Fruit fly (Drosophila melanogaster) S2 (cell line): Measurements from ENCODE around the gene IleRS-m.

Experiments used
- CG8478 ChIP-seq: fragments of >200 bp; optimal IDR thresholded peaks from 2 replicates; lab custom pipeline; 2018
- CTCF ChIP-seq, 2 experiments: fragments of >200 bp; optimal IDR thresholded peaks; 2 replicates each; lab custom pipeline; 2018

Gene IleRS-m

DNA sequence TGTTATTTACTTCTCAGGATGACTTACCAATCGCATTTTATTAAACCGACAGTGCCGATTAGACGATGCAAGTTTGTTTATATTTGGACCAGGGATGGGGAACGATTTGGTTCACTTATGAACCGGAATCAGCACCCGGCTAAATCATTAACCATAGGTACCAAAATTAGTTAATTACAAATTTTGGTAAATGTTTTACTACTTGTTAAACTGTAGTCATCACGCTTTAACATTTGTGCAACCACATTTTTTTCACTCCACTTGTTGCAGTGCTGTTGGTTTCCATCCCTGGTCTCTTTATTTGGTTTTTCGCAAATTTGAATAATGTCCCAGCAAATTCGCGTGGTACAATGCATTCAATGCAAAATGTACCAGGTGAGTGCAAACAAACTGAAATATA, 5.4 kb downstream of the IleRS-m start, which contains the start of the genes IntS9 and CG43295:
Gene IntS9, minus strand, starts transcription at position 100 of the 400 bp plus-strand sequence.
Gene CG43295, plus strand, starts transcription at position 325 of the 400 bp plus-strand sequence.
- no peak for TF ChIP-seq CTCF (optimal IDR thresholded peaks at IDR 0.05; lab: Kevin White, UChicago)
- TF ChIP-seq CG8478 (lab: Kevin White, UChicago): no peak

DNA sequence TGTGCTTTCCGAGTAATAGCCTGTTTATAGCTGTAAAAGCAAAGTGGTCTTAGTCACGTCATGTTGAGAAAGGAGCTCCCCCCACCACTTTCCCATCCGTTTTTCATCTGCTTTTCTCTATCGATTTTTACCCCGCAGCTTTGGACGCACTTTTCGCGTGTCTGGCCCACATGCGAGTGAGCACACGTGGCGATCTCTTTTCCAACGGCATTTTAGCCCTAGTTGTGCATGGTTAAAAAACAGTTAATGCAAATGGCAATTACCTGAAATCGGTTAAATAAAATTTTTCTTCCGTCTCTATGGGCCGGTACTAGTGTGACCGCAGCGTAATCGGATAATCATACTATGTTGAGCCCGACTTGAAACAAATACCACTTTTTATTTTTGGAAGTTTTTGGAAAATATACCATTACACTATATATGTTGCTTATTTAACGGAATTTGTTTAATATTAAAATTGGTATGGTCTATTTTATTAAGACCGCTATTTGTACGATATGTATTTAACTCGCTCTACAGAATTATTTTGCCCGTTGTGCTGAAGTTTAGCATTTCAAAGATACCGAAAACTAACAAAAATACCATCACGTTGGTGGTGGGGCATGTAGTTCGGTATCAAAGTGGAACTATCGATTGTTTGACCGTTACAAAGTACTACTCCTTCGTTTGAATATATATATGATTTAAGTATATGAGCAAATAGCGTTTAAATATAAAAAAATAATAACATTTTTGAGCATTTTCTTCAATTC, 12.2 kb downstream of the IleRS-m start, which contains the start of gene Zn72D:
Gene Zn72D, minus strand, starts transcription at position 558 of the 752 bp plus-strand sequence.
- TF ChIP-seq CTCF (optimal IDR thresholded peaks at IDR 0.05; lab: Kevin White, UChicago): no peak
- TF ChIP-seq CG8478 (lab: Kevin White, UChicago): no peak

DNA sequence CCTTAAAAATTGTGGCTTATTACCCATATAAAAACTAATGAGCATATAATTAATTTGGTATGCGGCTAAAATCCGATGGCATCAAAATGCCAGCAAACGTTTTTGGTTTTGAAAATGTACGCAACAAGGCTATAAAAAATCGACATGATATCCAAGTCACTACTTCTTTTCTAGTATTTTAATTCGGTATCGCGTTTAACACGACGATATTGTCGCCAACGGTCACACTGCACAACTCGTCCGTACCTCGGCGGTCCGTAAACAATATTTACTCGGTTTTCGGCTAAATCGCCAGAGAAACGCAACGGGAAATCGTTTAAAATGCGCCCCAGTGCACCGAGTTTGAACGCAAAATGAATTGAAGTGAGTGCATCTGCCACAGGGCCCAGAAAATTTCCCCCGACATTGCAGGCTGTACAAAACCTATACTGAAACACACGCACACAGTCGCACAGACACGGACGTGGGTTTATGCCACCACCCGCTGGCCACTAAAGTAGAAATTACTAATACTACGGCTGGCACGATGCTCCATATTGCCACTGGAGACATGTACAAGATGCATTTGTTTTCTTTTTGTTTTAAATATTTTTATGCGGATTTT, 13.0 kb downstream of the IleRS-m start, which contains the start of gene Taf4:
Gene Taf4, plus strand, starts transcription at position 210 of the 604 bp plus-strand sequence.
- TF ChIP-seq CG8478 (lab: Kevin White, UChicago) (no peak), CTCF (optimal IDR thresholded peaks at IDR 0.05; lab: Kevin White, UChicago) (peak in 1 of 2 experiments; percentile 1)

DNA sequence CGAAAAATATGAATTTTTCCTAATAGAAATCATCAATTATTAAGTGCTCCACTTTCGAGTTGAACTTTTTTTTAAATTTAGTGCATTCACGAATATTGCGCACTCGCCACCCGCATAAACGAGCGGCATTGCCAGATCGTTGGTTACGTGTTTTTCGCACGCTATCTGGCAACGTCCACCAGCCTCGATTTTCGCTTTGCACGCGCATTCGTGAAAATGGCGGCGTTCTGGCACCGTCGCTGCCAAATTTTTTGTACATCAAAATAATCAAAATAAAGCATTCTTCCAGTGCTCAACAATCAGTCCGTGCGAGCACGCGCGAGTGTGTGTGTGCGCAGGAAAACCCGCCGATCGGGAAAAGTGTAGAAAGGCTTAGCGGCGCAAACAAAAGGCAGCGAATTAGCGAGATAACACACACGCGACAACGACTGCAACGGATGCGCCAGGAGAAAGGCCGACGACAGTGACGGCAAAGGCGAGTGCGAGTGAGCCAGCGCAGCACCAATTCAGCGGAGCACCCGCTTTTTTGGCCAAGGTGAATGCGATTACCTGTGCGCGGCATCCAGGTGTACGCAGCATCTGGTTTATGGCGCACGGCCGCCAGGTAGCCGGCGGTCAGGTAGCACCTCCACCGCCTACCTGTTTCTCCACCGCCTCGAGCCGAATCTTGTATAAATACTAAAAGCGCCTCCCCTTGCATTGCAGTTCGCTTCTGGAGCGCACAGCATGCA, 13.7 kb downstream of the IleRS-m start:
- TF ChIP-seq CG8478 (lab: Kevin White, UChicago) (no peak), CTCF (optimal IDR thresholded peaks at IDR 0.05; lab: Kevin White, UChicago) (peak in 1 of 2 experiments; percentile 13)

DNA sequence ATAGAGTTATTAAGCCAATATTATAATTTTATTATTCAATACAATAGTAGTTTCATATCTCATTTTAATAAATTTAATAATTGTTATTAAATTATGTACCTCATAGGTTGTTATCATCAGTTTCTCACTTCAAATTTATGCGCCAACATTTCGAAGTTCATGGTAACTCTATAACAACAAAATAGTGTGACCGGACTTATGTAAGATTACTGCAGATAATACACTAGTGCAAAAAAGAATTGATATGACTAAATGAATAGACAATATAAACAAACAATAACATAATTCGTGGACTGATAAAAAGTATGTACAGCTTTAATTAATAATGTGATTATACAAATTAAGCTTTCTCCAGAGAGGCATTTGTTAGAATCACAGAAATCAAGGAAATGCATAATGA, 21.7 kb downstream of the IleRS-m start, which contains the start of gene Strump:
Gene Strump, plus strand, starts transcription at position 212 of the 400 bp plus-strand sequence.
- TF ChIP-seq CG8478 (lab: Kevin White, UChicago) (no peak), CTCF (optimal IDR thresholded peaks at IDR 0.05; lab: Kevin White, UChicago) (no peak)

DNA sequence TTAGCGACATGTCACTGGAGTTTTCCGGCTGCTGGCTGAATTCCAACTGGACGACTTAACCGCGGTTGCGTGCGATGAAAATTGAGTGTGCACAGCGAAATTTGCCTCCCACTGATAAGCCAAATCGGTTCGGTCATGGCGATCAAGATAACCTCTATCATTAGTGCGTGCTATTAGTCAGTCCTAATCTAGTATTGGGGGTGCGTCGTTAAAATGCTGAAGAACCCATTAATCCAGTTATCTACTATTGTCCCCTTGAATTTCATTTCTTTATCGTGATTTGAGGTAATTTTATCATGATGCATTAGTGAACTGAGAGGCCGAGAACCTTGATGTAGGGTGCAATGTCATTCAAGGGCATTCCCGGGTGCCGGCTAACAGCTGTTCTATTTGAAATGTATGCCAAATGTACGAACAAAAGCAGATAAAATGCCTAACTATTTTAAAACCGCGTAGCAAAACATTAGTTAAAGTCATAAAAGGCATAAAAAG, 28.4 kb downstream of the IleRS-m start, which contains the start of gene Pgm1:
Gene Pgm1, minus strand, starts transcription at position 51 of the 492 bp plus-strand sequence.
- TF ChIP-seq CTCF (optimal IDR thresholded peaks at IDR 0.05; lab: Kevin White, UChicago): no peak
- no peak for TF ChIP-seq CG8478 (lab: Kevin White, UChicago)

DNA sequence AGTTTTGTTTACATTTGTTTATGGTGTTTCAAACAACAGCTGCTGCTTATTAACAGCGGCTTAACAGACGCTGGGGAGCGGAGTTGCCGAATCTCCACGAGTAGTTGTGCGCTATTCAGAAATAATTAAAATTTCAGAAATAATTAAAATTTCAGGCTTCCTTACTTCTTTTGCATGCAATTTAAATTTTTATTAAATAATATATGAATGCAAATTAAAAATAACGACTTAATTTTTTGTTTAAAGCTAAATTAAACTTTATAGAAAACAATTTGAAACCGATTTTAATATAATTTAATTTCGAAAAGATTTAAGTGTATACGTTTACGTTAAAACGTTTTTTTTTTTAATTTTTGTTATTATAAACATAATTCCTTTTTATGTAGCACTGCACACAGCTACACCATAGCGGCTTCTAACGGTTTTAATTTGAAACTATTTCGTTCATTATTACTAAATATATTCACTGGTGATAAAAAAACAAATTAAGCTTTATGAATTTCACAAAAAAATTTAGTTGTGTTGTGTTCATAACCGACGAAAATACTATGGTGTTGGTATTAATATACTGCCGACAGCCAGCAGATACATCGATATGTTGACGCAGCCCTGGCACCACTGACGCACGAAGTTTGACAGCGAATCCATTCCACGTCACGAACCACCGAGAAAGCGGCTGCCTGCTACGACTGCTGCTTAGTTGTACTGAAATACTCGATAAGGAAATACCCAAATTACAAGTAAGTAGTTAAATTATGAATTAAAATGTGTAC, 29.1 kb downstream of the IleRS-m start, which contains the start of gene SsRbeta:
Gene SsRbeta, plus strand, starts transcription at position 645 of the 773 bp plus-strand sequence.
- peak in 1 of 2 experiments; percentile 35 for TF ChIP-seq CTCF (optimal IDR thresholded peaks at IDR 0.05; lab: Kevin White, UChicago)
- no peak for TF ChIP-seq CG8478 (lab: Kevin White, UChicago)

DNA sequence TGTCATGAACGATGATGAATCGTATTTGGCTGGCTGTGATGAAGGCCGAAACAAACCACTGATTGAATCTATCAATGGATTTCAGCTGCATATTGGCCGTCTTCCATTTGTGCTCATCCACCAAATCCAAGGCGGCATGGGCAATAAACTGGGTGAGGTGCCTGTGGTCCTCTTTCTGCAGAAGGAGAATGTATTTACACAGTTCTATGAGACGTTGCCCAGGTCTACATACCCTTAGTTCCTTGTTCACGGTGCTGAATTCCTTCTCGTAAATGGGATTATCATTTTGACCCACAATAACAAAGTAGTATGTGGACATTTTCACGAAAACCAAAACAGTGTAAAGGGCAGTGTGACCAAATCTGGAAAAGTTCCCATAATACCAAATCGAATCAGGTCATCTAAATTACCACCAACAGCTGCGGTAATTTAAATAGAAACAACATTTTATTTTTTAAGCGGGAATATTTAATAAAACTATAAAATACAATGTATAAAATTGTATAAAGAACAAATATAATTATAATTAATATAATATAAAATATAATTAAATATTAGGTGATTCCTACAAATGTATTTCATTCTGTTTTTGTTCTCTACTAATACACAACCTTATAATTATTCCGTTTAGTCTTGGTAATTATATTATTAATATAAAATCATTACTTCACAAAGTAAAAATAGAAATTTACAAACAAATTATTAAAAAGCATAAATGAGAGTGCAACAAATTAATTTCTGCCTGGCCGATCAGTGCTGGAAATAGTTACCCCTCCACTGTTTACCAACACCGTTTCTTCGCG, 31.4 kb downstream of the IleRS-m start, which contains the start of the genes Trs20 and elg1:
Gene Trs20, minus strand, starts transcription at position 369 of the 803 bp plus-strand sequence.
Gene elg1, plus strand, starts transcription at position 765 of the 803 bp plus-strand sequence.
- no peak for TF ChIP-seq CTCF (optimal IDR thresholded peaks at IDR 0.05; lab: Kevin White, UChicago)
- no peak for TF ChIP-seq CG8478 (lab: Kevin White, UChicago)

DNA sequence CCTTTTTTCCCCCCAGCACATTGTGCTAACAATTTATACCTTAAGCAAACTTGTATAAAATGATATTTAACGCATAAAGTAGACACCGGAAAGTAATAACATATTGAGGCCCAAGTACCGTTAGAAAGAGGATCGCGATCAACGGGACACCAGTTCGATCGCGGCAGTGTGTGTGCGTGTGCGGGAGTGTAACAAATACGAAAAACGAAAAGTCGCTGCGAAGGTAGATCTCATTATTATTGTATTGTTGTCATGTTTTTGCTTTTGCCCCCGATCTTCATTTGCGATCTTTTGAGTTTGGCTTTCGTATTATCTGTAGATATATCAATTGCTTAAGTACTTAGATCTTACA, 32.0 kb downstream of the IleRS-m start:
- TF ChIP-seq CG8478 (lab: Kevin White, UChicago): no peak
- no peak for TF ChIP-seq CTCF (optimal IDR thresholded peaks at IDR 0.05; lab: Kevin White, UChicago)

DNA sequence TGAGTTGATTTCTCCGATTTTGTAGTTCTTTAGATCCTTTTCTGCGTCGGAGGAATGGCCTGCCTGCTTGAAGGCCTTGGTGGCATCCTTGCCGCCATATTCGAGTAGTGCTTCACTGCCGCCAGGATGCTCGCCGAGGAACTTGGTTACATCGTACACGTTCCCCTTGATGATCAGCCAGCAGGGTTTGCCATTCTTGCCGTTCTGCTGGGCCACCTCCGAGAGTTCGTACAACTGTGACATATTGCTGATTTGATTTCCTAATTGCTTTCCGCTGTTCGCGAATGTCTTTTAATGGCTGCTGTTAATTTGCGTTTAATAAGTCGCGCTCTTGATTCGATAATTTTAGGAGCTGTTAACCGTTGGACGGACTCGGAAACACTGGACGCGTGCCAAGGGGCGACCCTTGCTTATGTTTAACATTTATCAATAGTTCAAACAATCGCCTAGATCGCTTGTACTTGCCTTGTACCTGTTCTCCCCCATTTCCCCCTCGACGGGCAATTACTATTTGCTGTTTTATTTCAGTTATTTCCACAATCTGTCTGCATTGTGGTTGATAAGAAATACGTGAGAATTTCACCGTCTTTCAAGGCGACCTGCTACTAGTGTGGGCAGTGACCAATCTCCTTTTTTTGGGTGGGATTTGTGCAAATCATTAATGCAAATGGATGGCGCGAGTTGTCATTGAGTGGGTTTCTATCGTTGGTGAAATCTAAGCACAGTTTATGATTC, 36.9 kb downstream of the IleRS-m start:
- TF ChIP-seq CG8478 (lab: Kevin White, UChicago): no peak
- TF ChIP-seq CTCF (optimal IDR thresholded peaks at IDR 0.05; lab: Kevin White, UChicago): no peak

DNA sequence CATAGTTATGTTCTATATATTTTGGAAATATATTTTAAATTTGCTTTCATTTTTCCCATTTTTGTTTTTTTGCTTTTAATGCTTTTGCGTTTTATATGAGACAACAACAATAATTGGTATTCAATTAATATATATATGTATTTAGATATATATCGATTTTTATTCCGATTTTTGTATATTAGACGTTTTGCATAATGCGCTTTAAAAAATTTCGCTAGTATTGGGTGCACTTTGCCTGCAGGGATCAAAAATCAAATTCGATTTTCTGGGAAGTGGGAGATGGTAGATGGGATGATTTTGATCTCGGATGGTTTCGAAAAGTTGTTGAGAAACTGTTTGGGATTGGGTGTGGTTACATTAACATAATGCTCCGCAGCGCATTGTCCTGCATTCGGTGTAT, 37.7 kb downstream of the IleRS-m start, which contains the start of gene CG5157:
Gene CG5157, minus strand, starts transcription at position 101 of the 400 bp plus-strand sequence.
- no peak for TF ChIP-seq CG8478 (lab: Kevin White, UChicago)
- no peak for TF ChIP-seq CTCF (optimal IDR thresholded peaks at IDR 0.05; lab: Kevin White, UChicago)

DNA sequence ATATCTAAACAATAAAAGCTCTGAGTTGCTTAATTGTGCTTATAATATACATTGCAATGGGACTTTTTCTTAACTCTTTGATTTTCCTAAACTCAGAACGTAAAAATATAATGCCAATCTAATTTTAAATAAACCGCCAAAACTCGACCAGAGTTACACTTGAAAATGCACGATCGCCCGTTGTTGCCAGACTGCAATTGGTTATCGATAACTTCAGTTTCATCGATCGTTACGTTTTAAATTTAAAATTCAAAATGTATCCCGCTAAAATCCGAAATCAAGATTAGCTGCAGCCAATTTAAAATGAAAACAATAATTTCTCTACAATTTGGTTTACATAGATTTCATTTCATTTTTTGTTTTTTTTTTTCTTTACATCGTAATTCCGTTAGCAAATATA, 39.1 kb downstream of the IleRS-m start:
- TF ChIP-seq CG8478 (lab: Kevin White, UChicago) (no peak), CTCF (optimal IDR thresholded peaks at IDR 0.05; lab: Kevin White, UChicago) (no peak)
